Fruit fly (Drosophila melanogaster): ENCODE results near the gene CG31709.

CG31709 gene

dm6 chr2L:9569588-9570434 lies 9.6 kb downstream of the CG31709 start (continued):
- TF ChIP-seq sv (GFP tag; optimal IDR thresholded peaks at IDR 0.05) (peak; percentile 94), Mio (GFP tag; optimal IDR thresholded peaks at IDR 0.05) (peak; percentile 61), usp (GFP tag; optimal IDR thresholded peaks at IDR 0.05) (no peak), br (GFP tag; optimal IDR thresholded peaks at IDR 0.05) (peak; percentile 90), lola (GFP tag; optimal IDR thresholded peaks at IDR 0.05) (no peak), tai (GFP tag; optimal IDR thresholded peaks at IDR 0.05) (no peak)

dm6 chr2L:9569131-9569530 lies 10.3 kb downstream of the CG31709 start:
- no peak for TF ChIP-seq fru (GFP tag; optimal IDR thresholded peaks at IDR 0.05)
- no peak for TF ChIP-seq OdsH (GFP tag; optimal IDR thresholded peaks at IDR 0.05)
- TF ChIP-seq CG9705 (GFP tag; optimal IDR thresholded peaks at IDR 0.05) = no peak
- no peak for TF ChIP-seq tai (GFP tag; optimal IDR thresholded peaks at IDR 0.05)
- no peak for TF ChIP-seq Hr83 (GFP tag; optimal IDR thresholded peaks at IDR 0.05; ENCODE audit: poor library complexity, severe bottlenecking)
- TF ChIP-seq N (GFP tag; optimal IDR thresholded peaks at IDR 0.05) = no peak
- no peak for TF ChIP-seq ey (GFP tag; optimal IDR thresholded peaks at IDR 0.05)
- TF ChIP-seq Hnf4 (GFP tag; optimal IDR thresholded peaks at IDR 0.05) = no peak
- TF ChIP-seq lola (GFP tag; optimal IDR thresholded peaks at IDR 0.05) = no peak
- no peak for TF ChIP-seq CG32264 (GFP tag; optimal IDR thresholded peaks at IDR 0.05)
- no peak for TF ChIP-seq jim (GFP tag; optimal IDR thresholded peaks at IDR 0.05)
- no peak for TF ChIP-seq Mio (GFP tag; optimal IDR thresholded peaks at IDR 0.05)
- no peak for TF ChIP-seq usp (GFP tag; optimal IDR thresholded peaks at IDR 0.05)
- no peak for TF ChIP-seq h (GFP tag; optimal IDR thresholded peaks at IDR 0.05)

dm6 chr2L:9568360-9569088 lies 10.9 kb downstream of the CG31709 start, which contains the start of gene brwl:
TSS of gene brwl (plus strand) at chr2L:9568890.
- TF ChIP-seq GATAd (GFP tag; optimal IDR thresholded peaks at IDR 0.05) (peak; percentile 92), CrebA (GFP tag; optimal IDR thresholded peaks at IDR 0.05; ENCODE audit: borderline replicate concordance) (peak; percentile 93), dl (GFP tag; optimal IDR thresholded peaks at IDR 0.05; ENCODE audit: insufficient read depth in 1 of 2, partially characterized antibody in 2 of 2) (peak in 1 of 2 experiments; percentile 26), Jra (GFP tag; optimal IDR thresholded peaks at IDR 0.05) (peak; percentile 97), lola (GFP tag; optimal IDR thresholded peaks at IDR 0.05) (no peak), sage (GFP tag; optimal IDR thresholded peaks at IDR 0.05) (peak; percentile 94), Hnf4 (GFP tag; optimal IDR thresholded peaks at IDR 0.05) (peak; percentile 96), dmrt93B (GFP tag; optimal IDR thresholded peaks at IDR 0.05) (peak; percentile 96), Vsx2 (GFP tag; optimal IDR thresholded peaks at IDR 0.05; ENCODE audit: partially characterized antibody) (no peak), pan (optimal IDR thresholded peaks at IDR 0.05) (no peak), woc (GFP tag; optimal IDR thresholded peaks at IDR 0.05) (peak; percentile 94), usp (GFP tag; optimal IDR thresholded peaks at IDR 0.05) (no peak), psq (GFP tag; optimal IDR thresholded peaks at IDR 0.05) (peak; percentile 97), foxo (GFP tag; optimal IDR thresholded peaks at IDR 0.05) (peak; percentile 91 to 99), br (GFP tag; optimal IDR thresholded peaks at IDR 0.05) (peak; percentile 98), Myc (optimal IDR thresholded peaks at IDR 0.05) (no peak), Hr78 (GFP tag; optimal IDR thresholded peaks at IDR 0.05) (peak; percentile 26), rgr (GFP tag; optimal IDR thresholded peaks at IDR 0.05) (peak; percentile 98), Sp1 (GFP tag; optimal IDR thresholded peaks at IDR 0.05) (peak; percentile 98), Abd-B (GFP tag; optimal IDR thresholded peaks at IDR 0.05) (no peak), OdsH (GFP tag; optimal IDR thresholded peaks at IDR 0.05) (peak; percentile 99), N (GFP tag; optimal IDR thresholded peaks at IDR 0.05) (peak; percentile 63), tai (GFP tag; optimal IDR thresholded peaks at IDR 0.05) (peak; percentile 97), h (GFP tag; optimal IDR thresholded peaks at IDR 0.05) (peak; percentile 99), Dif (GFP tag; optimal IDR thresholded peaks at IDR 0.05; ENCODE audit: partially characterized antibody) (peak; percentile 45), ey (GFP tag; optimal IDR thresholded peaks at IDR 0.05) (peak; percentile 99), Hr83 (GFP tag; optimal IDR thresholded peaks at IDR 0.05; ENCODE audit: poor library complexity, severe bottlenecking) (peak; percentile 72), dsf (GFP tag; optimal IDR thresholded peaks at IDR 0.05; ENCODE audit: borderline replicate concordance) (peak; percentile 90), Dfd (GFP tag; optimal IDR thresholded peaks at IDR 0.05) (peak; percentile 91), CG32264 (GFP tag; optimal IDR thresholded peaks at IDR 0.05) (peak; percentile 95), Rel (GFP tag; optimal IDR thresholded peaks at IDR 0.05) (peak; percentile 97), Rel (tag; optimal IDR thresholded peaks at IDR 0.05) (peak; percentile 70), HLH106 (tag; optimal IDR thresholded peaks at IDR 0.05) (peak; percentile 97), brk (GFP tag; optimal IDR thresholded peaks at IDR 0.05) (peak; percentile 97), CG9705 (GFP tag; optimal IDR thresholded peaks at IDR 0.05) (peak; percentile 95), Mio (GFP tag; optimal IDR thresholded peaks at IDR 0.05) (peak; percentile 57), fru (GFP tag; optimal IDR thresholded peaks at IDR 0.05) (peak; percentile 99), jim (GFP tag; optimal IDR thresholded peaks at IDR 0.05) (peak; percentile 27), sv (GFP tag; optimal IDR thresholded peaks at IDR 0.05) (peak; percentile 97)

Measured in whole organism, wandering third instar larva.